Worm (Caenorhabditis elegans) whole organism, L2 larva: ENCODE measurements around the gene fbxa-106.

Experiments
- R02D3.7 ChIP-seq: fragments of 150-350 bp; optimal IDR thresholded peaks from 2 replicates; lab custom pipeline; 2014; ENCODE audit warnings: missing biosample characterization, missing genetic modification characterization
- alr-1 ChIP-seq: fragments of 150-350 bp; optimal IDR thresholded peaks from 2 replicates; lab custom pipeline; 2014; ENCODE audit warnings: missing biosample characterization, missing genetic modification characterization
- aly-2 ChIP-seq: fragments of 150-350 bp; optimal IDR thresholded peaks from 2 replicates; lab custom pipeline; 2014; ENCODE audit warnings: missing biosample characterization, missing genetic modification characterization
- blmp-1 ChIP-seq: sonication (generic microtip); optimal IDR thresholded peaks from 2 replicates; lab custom pipeline; 2017; ENCODE audit warnings: missing genetic modification characterization, mild to moderate bottlenecking, missing compliant biosample characterization, antibody characterized with exemption, moderate library complexity; ENCODE audit not compliant: insufficient read depth
- egl-27 ChIP-seq: sonication (generic microtip); optimal IDR thresholded peaks from 3 replicates; lab custom pipeline; 2017; ENCODE audit warnings: missing biosample characterization, missing genetic modification reagents, missing genetic modification characterization
- fos-1 ChIP-seq: fragments of 150-350 bp; optimal IDR thresholded peaks from 2 replicates; lab custom pipeline; 2014; ENCODE audit warnings: missing biosample characterization, missing genetic modification characterization
- lin-13 ChIP-seq: fragments of 150-350 bp; optimal IDR thresholded peaks from 2 replicates; lab custom pipeline; 2014; ENCODE audit warnings: missing biosample characterization, missing genetic modification reagents, missing genetic modification characterization
- lin-39 ChIP-seq: fragments of 150-350 bp; optimal IDR thresholded peaks from 2 replicates; lab custom pipeline; 2014; ENCODE audit warnings: missing biosample characterization, missing genetic modification reagents, missing genetic modification characterization
- nhr-10 ChIP-seq: sonication (generic microtip); optimal IDR thresholded peaks from 2 replicates; lab custom pipeline; 2017; ENCODE audit warnings: missing biosample characterization, missing genetic modification characterization
- nhr-23 ChIP-seq: fragments of 150-350 bp; optimal IDR thresholded peaks from 2 replicates; lab custom pipeline; 2014; ENCODE audit warnings: missing biosample characterization, missing genetic modification reagents, missing genetic modification characterization
- nhr-6 ChIP-seq: fragments of 150-350 bp; optimal IDR thresholded peaks from 2 replicates; lab custom pipeline; 2014; ENCODE audit warnings: missing biosample characterization, missing genetic modification characterization
- unc-62 ChIP-seq: fragments of 150-350 bp; optimal IDR thresholded peaks from 2 replicates; lab custom pipeline; 2014; ENCODE audit warnings: missing biosample characterization, missing genetic modification reagents, missing genetic modification characterization
- ztf-11 ChIP-seq: sonication (generic microtip); optimal IDR thresholded peaks from 2 replicates; lab custom pipeline; 2017; ENCODE audit warnings: missing biosample characterization, missing genetic modification characterization

DNA sequence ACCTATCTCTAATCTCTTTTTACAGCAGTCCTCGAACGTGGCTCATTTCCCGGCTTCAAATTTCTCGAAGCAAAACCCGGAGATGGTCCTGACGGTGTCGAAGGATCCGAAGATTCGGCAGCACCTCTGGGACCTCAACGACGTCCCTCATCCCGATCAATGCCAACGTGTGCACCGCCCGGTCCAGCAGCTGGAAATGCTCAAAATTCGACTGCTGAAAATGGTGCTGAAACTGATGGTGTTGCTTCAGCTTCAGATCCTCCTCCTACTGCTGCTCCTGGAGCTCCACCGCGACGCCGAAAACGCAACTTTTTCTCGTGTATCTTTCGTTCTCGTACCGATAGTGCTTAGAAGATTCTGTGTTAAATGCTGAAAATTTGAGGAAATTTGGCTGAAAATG is 21.1 kb upstream of the fbxa-106 start:
- TF ChIP-seq aly-2 (tag; lab: Kevin White, UChicago) (no peak), fos-1 (tag; lab: Kevin White, UChicago) (no peak), nhr-6 (no peak), lin-39 (tag; lab: Kevin White, UChicago) (no peak), nhr-23 (tag; lab: Kevin White, UChicago) (no peak), nhr-10 (tag; lab: Kevin White, UChicago) (no peak), R02D3.7 (tag; lab: Kevin White, UChicago) (no peak), alr-1 (tag; lab: Kevin White, UChicago) (no peak), egl-27 (no peak), lin-13 (no peak), unc-62 (GFP tag; lab: Kevin White, UChicago) (no peak), blmp-1 (no peak), ztf-11 (tag; lab: Kevin White, UChicago) (no peak)
